Fruit fly (Drosophila melanogaster): ENCODE data around the gene Wnt6.

- TF ChIP-seq psq (optimal IDR thresholded peaks at IDR 0.05) (no peak), EcR (GFP tag; optimal IDR thresholded peaks at IDR 0.05) (no peak), CG8478 (optimal IDR thresholded peaks at IDR 0.05) (no peak)
These were observed 33.5 kb upstream of the Wnt6 start for dm6 chr2L:7300004-7300403.
